Worm (Caenorhabditis elegans) whole organism, L4 larva: ENCODE measurements around the gene F56D1.1.

ENCODE experiments used
- F37D6.2 ChIP-seq: sonication (generic microtip); optimal IDR thresholded peaks from 2 replicates; lab custom pipeline; 2016; ENCODE audit warnings: mild to moderate bottlenecking, missing genetic modification characterization, missing compliant biosample characterization
- egl-27 ChIP-seq: sonication (generic microtip); optimal IDR thresholded peaks from 3 replicates; lab custom pipeline; 2017; ENCODE audit warnings: missing biosample characterization, missing genetic modification reagents, missing genetic modification characterization
- hlh-30 ChIP-seq: sonication (generic microtip); optimal IDR thresholded peaks from 2 replicates; lab custom pipeline; 2017; ENCODE audit warnings: antibody characterized with exemption, mild to moderate bottlenecking, missing genetic modification characterization, missing compliant biosample characterization; ENCODE audit not compliant: insufficient read depth
- lin-38 ChIP-seq: fragments of 200-800 bp; sonication (Bioruptor generic); IDR thresholded peaks from 2 replicates; pipeline ENCODE4 v1.3.6; 2022; ENCODE audit warnings: missing genetic modification reagents, missing genetic modification characterization, missing compliant biosample characterization
- nhr-28 ChIP-seq: fragments of 150-350 bp; optimal IDR thresholded peaks from 2 replicates; lab custom pipeline; 2014; ENCODE audit warnings: missing biosample characterization, missing genetic modification characterization
- skn-1 ChIP-seq: fragments of 150-350 bp; optimal IDR thresholded peaks from 2 replicates; lab custom pipeline; 2014; ENCODE audit warnings: missing biosample characterization, missing genetic modification characterization
- unc-130 ChIP-seq: sonication (generic microtip); optimal IDR thresholded peaks from 2 replicates; lab custom pipeline; 2016; ENCODE audit warnings: missing genetic modification reagents, missing genetic modification characterization, missing compliant biosample characterization
- unc-39 ChIP-seq: sonication (generic microtip); optimal IDR thresholded peaks from 2 replicates; lab custom pipeline; 2017; ENCODE audit warnings: missing biosample characterization, missing genetic modification characterization
- zag-1 ChIP-seq: fragments of 150-350 bp; optimal IDR thresholded peaks from 2 replicates; lab custom pipeline; 2014; ENCODE audit warnings: missing biosample characterization, missing genetic modification characterization

- TF ChIP-seq hlh-30 (tag; lab: Kevin White, UChicago) = no peak
- TF ChIP-seq lin-38 (GFP tag; lab: Robert Waterston, UW) = no peak
- TF ChIP-seq unc-130 (GFP tag; lab: Kevin White, UChicago) = no peak
- no peak for TF ChIP-seq skn-1 (tag; lab: Kevin White, UChicago)
- no peak for TF ChIP-seq zag-1 (tag; lab: Kevin White, UChicago)
- TF ChIP-seq unc-39 (tag; lab: Kevin White, UChicago) = no peak
- TF ChIP-seq F37D6.2 (tag; lab: Kevin White, UChicago) = no peak
- no peak for TF ChIP-seq egl-27 (tag; lab: Kevin White, UChicago)
- no peak for TF ChIP-seq nhr-28 (tag; lab: Kevin White, UChicago)
Observed at ce11 chrII:5487844-5488243, 9.4 kb downstream of the F56D1.1 start, which contains the start of gene nep-5.
